Worm (Caenorhabditis elegans) whole organism, young adult: ENCODE results near the gene Y37H2A.7.

Source experiments
- B0336.3 ChIP-seq: fragments of 200-800 bp; sonication (Bioruptor generic); IDR thresholded peaks from 2 replicates; pipeline ENCODE4 v1.3.6; 2022; ENCODE audit warnings: missing genetic modification characterization, missing compliant biosample characterization
- D2030.7 ChIP-seq: fragments of 200-800 bp; sonication (Bioruptor generic); IDR thresholded peaks from 2 replicates; pipeline ENCODE4 v1.3.6; 2022; ENCODE audit warnings: missing genetic modification reagents, missing genetic modification characterization, missing compliant biosample characterization
- aptf-3 ChIP-seq: fragments of 200-800 bp; sonication (Bioruptor generic); IDR thresholded peaks from 2 replicates; pipeline ENCODE4 v1.3.6; 2022; ENCODE audit warnings: missing genetic modification characterization, missing compliant biosample characterization
- atf-7 ChIP-seq: sonication (generic microtip); optimal IDR thresholded peaks from 2 replicates; lab custom pipeline; 2017; ENCODE audit warnings: mild to moderate bottlenecking, missing genetic modification characterization, missing compliant biosample characterization
- cebp-1 ChIP-seq, 2 experiments: fragments of 200-800 bp in 1 of 2; sonication (Bioruptor generic) in 1 of 2; sonication (generic microtip) in 1 of 2; IDR thresholded peaks in 1 of 2; optimal IDR thresholded peaks in 1 of 2; 2 replicates each; pipeline versions ENCODE4 v1.3.6 to Lab custom; 2017 to 2022; ENCODE audit warnings: missing compliant biosample characterization in 2 of 2, missing genetic modification characterization in 2 of 2, mild to moderate bottlenecking in 1 of 2, missing genetic modification reagents in 1 of 2, moderate library complexity in 1 of 2
- egl-44 ChIP-seq: fragments of 200-800 bp; sonication (Bioruptor generic); IDR thresholded peaks from 2 replicates; pipeline ENCODE4 v1.3.6; 2022; ENCODE audit warnings: missing genetic modification reagents, missing genetic modification characterization, missing compliant biosample characterization
- lin-54 ChIP-seq: fragments of 200-800 bp; sonication (Bioruptor generic); optimal IDR thresholded peaks from 2 replicates; lab custom pipeline; 2018; ENCODE audit warnings: mild to moderate bottlenecking, missing genetic modification characterization, missing compliant biosample characterization
- mcd-1 ChIP-seq: fragments of 200-800 bp; sonication (Bioruptor generic); IDR thresholded peaks from 2 replicates; pipeline ENCODE4 v1.3.6; 2022; ENCODE audit warnings: missing genetic modification reagents, missing genetic modification characterization, missing compliant biosample characterization
- mxl-1 ChIP-seq: sonication (generic microtip); optimal IDR thresholded peaks from 2 replicates; lab custom pipeline; 2016; ENCODE audit warnings: missing genetic modification characterization, missing compliant biosample characterization
- pbrm-1 ChIP-seq: fragments of 200-800 bp; sonication (Bioruptor generic); IDR thresholded peaks from 2 replicates; pipeline ENCODE4 v1.3.6; 2022; ENCODE audit warnings: missing genetic modification reagents, missing genetic modification characterization, missing compliant biosample characterization
- rcor-1 ChIP-seq: fragments of 200-800 bp; sonication (Bioruptor generic); IDR thresholded peaks from 2 replicates; pipeline ENCODE4 v1.3.6; 2022; ENCODE audit warnings: missing genetic modification reagents, missing genetic modification characterization, missing compliant biosample characterization
- repo-1 ChIP-seq: sonication (generic microtip); optimal IDR thresholded peaks from 2 replicates; lab custom pipeline; 2017; ENCODE audit warnings: mild to moderate bottlenecking, missing genetic modification characterization, missing compliant biosample characterization
- snpc-1.1 ChIP-seq: sonication (generic microtip); optimal IDR thresholded peaks from 2 replicates; lab custom pipeline; 2017; ENCODE audit warnings: missing genetic modification characterization, mild to moderate bottlenecking, missing compliant biosample characterization, antibody characterized with exemption, moderate library complexity, missing genotype, missing genetic modification reagents; ENCODE audit not compliant: insufficient read depth
- snpc-3.4 ChIP-seq: sonication (generic microtip); optimal IDR thresholded peaks from 2 replicates; lab custom pipeline; 2017; ENCODE audit warnings: missing genetic modification characterization, mild to moderate bottlenecking, missing compliant biosample characterization, antibody characterized with exemption, moderate library complexity, missing genotype, missing genetic modification reagents

The Y37H2A.7 gene

DNA sequence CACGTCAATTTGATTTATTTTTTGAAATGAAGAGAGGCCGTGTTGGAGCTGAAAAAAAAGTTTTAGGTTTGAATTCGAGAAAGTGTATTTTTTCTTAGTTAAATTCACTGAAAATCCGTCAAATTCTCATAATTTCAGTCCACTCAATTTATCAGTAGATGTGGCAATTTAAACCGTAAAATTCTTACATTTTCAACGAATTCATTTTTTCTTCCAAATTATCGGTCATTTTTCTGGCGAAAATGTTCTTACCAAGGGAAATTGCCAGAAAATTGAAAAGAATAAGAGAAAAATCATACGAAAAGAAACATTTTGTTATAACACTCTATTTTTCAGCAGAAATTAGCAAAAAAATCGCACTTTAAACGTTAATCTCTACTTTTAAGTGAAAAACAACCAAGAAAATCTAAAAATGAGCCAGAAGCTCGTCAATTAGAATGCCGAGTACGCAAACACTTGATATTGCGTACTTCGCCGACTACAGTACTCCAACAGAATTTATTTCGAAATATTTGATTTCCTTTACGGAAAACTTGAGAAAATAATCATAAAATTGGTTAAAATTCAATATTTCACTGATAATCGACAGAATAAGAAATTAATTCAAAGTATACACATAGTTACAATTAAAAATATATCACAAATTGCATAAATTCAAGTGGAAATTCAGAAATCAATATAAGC lies 49.0 kb downstream of the Y37H2A.7 start, which contains the start of gene fbxa-106 (continued):
- TF ChIP-seq B0336.3 (GFP tag; lab: Robert Waterston, UW), result peak; percentile 66
- TF ChIP-seq rcor-1, result 0 out of 2 replicates have a peak, but pooled peaks have one; percentile 36
- peak; percentile 48 for TF ChIP-seq pbrm-1 (GFP tag; lab: Robert Waterston, UW)
- no peak for TF ChIP-seq atf-7 (tag; lab: Kevin White, UChicago)
- TF ChIP-seq lin-54 (GFP tag; lab: Kevin White, UChicago), result peak; percentile 47
- TF ChIP-seq mxl-1 (tag; lab: Kevin White, UChicago), result no peak
- TF ChIP-seq snpc-3.4 (tag; lab: Kevin White, UChicago), result peak; percentile 26
- TF ChIP-seq snpc-1.1 (tag; lab: Kevin White, UChicago), result peak; percentile 25
- peak; percentile 61 for TF ChIP-seq D2030.7 (GFP tag; lab: Robert Waterston, UW)
- TF ChIP-seq repo-1 (tag; lab: Kevin White, UChicago), result peak; percentile 14
- TF ChIP-seq egl-44 (GFP tag; lab: Robert Waterston, UW), result 0 out of 2 replicates have a peak, but pooled peaks have one; percentile 26
- no peak for TF ChIP-seq cebp-1 (GFP tag; IDR thresholded peaks at IDR 0.05; lab: Robert Waterston, UW)
- TF ChIP-seq cebp-1 (tag; optimal IDR thresholded peaks at IDR 0.05; lab: Kevin White, UChicago), result peak; percentile 60
- TF ChIP-seq aptf-3 (GFP tag; lab: Robert Waterston, UW), result 0 out of 2 replicates have a peak, but pooled peaks have one; percentile 69
- TF ChIP-seq mcd-1 (GFP tag; lab: Robert Waterston, UW), result peak; percentile 27; the same call in 1 of the 2 replicates
